Worm (Caenorhabditis elegans) whole organism, mixed stage, embryonic: Measurements from ENCODE around the gene T05C1.1.

Experiments used
- ceh-43 ChIP-seq: fragments of 200-800 bp; sonication (Bioruptor generic); optimal IDR thresholded peaks from 2 replicates; lab custom pipeline; 2018; ENCODE audit warnings: mild to moderate bottlenecking, missing genetic modification characterization, moderate library complexity, missing compliant biosample characterization
- ceh-83 ChIP-seq: fragments of 200-800 bp; sonication (Bioruptor generic); optimal IDR thresholded peaks from 2 replicates; lab custom pipeline; 2018; ENCODE audit warnings: mild to moderate bottlenecking, missing genetic modification characterization, missing compliant biosample characterization
- lin-13 ChIP-seq: fragments of 150-350 bp; optimal IDR thresholded peaks from 2 replicates; lab custom pipeline; 2014; ENCODE audit warnings: missing biosample characterization, missing genetic modification characterization
- mep-1 ChIP-seq: fragments of 150-350 bp; optimal IDR thresholded peaks from 2 replicates; lab custom pipeline; 2017; ENCODE audit warnings: missing biosample characterization, missing genetic modification reagents, missing genetic modification characterization, inconsistent platforms
- mls-2 ChIP-seq: sonication (generic microtip); optimal IDR thresholded peaks from 2 replicates; lab custom pipeline; 2016; ENCODE audit warnings: mild to moderate bottlenecking, missing genetic modification characterization, moderate library complexity, missing compliant biosample characterization
- nhr-12 ChIP-seq: fragments of 150-350 bp; optimal IDR thresholded peaks from 2 replicates; lab custom pipeline; 2014; ENCODE audit warnings: missing biosample characterization, missing genetic modification characterization
- nhr-76 ChIP-seq: sonication (generic microtip); optimal IDR thresholded peaks from 2 replicates; lab custom pipeline; 2017; ENCODE audit warnings: missing biosample characterization, missing genetic modification characterization
- unc-120 ChIP-seq: sonication (generic microtip); optimal IDR thresholded peaks from 2 replicates; lab custom pipeline; 2017; ENCODE audit warnings: missing genetic modification characterization, missing compliant biosample characterization; ENCODE audit not compliant: poor library complexity, severe bottlenecking
- unc-39 ChIP-seq: fragments of 150-350 bp; optimal IDR thresholded peaks from 2 replicates; lab custom pipeline; 2014; ENCODE audit warnings: missing biosample characterization, missing genetic modification characterization

ce11 chrII:4506552-4507291 lies 28.3 kb downstream of the T05C1.1 start:
- no peak for TF ChIP-seq ceh-83
- TF ChIP-seq lin-13 (tag; lab: Kevin White, UChicago): no peak
- peak; percentile 65 for TF ChIP-seq unc-120 (tag; lab: Kevin White, UChicago)
- TF ChIP-seq mls-2 (tag; lab: Kevin White, UChicago): no peak
- no peak for TF ChIP-seq unc-39
- no peak for TF ChIP-seq nhr-12 (tag; lab: Kevin White, UChicago)
- TF ChIP-seq ceh-43: no peak
- no peak for TF ChIP-seq nhr-76 (tag; lab: Kevin White, UChicago)
- TF ChIP-seq mep-1: no peak
